Worm (Caenorhabditis elegans) whole organism, L4 larva: Measurements from ENCODE around the gene F09A5.2.

Source experiments
- T20F7.1 ChIP-seq: fragments of 200-800 bp; sonication (Bioruptor generic); optimal IDR thresholded peaks from 2 replicates; lab custom pipeline; 2018; ENCODE audit warnings: mild to moderate bottlenecking, missing genetic modification characterization, missing compliant biosample characterization
- ceh-32 ChIP-seq: sonication (generic microtip); optimal IDR thresholded peaks from 2 replicates; lab custom pipeline; 2016; ENCODE audit warnings: mild to moderate bottlenecking, missing genetic modification characterization, missing compliant biosample characterization; ENCODE audit not compliant: poor library complexity
- ces-1 ChIP-seq: fragments of 150-350 bp; sonication (generic microtip); optimal IDR thresholded peaks from 4 replicates; lab custom pipeline; 2014; ENCODE audit warnings: missing biosample characterization, missing genetic modification reagents, missing genetic modification characterization
- lim-7 ChIP-seq: fragments of 200-800 bp; sonication (Bioruptor generic); IDR thresholded peaks from 2 replicates; pipeline ENCODE4 v1.3.6; 2022; ENCODE audit warnings: missing genetic modification characterization, missing compliant biosample characterization
- lin-15B ChIP-seq: fragments of 150-350 bp; sonication (generic microtip); optimal IDR thresholded peaks from 3 replicates; lab custom pipeline; 2014; ENCODE audit warnings: missing biosample characterization, missing genetic modification characterization
- nhr-10 ChIP-seq: fragments of 150-350 bp; optimal IDR thresholded peaks from 2 replicates; lab custom pipeline; 2014; ENCODE audit warnings: missing biosample characterization, missing genetic modification characterization
- nhr-25 ChIP-seq: sonication (generic microtip); optimal IDR thresholded peaks from 2 replicates; lab custom pipeline; 2017; ENCODE audit warnings: missing genetic modification characterization, mild to moderate bottlenecking, missing compliant biosample characterization, antibody characterized with exemption, moderate library complexity, borderline replicate concordance; ENCODE audit not compliant: insufficient read depth
- nhr-77 ChIP-seq: fragments of 150-350 bp; optimal IDR thresholded peaks from 2 replicates; lab custom pipeline; 2014; ENCODE audit warnings: missing biosample characterization, missing genetic modification characterization
- snpc-4 ChIP-seq: fragments of 150-350 bp; optimal IDR thresholded peaks from 2 replicates; lab custom pipeline; 2014; ENCODE audit warnings: missing biosample characterization, missing genetic modification characterization
- unc-62 ChIP-seq, 3 experiments: fragments of 150-350 bp in 1 of 3; sonication (generic microtip); optimal IDR thresholded peaks in 2 of 3; peaks in 1 of 3; 1 replicate in 1 of 3; 2 replicates in 2 of 3; lab custom pipeline; 2014 to 2017; ENCODE audit warnings: missing biosample characterization in 3 of 3, missing genetic modification characterization in 3 of 3, missing genetic modification reagents in 3 of 3, missing genotype in 1 of 3
- zag-1 ChIP-seq: fragments of 150-350 bp; optimal IDR thresholded peaks from 2 replicates; lab custom pipeline; 2014; ENCODE audit warnings: missing biosample characterization, missing genetic modification characterization
- ztf-11 ChIP-seq: fragments of 150-350 bp; optimal IDR thresholded peaks from 2 replicates; lab custom pipeline; 2014; ENCODE audit warnings: missing biosample characterization, missing genetic modification characterization

- TF ChIP-seq ceh-32 (tag; lab: Kevin White, UChicago): no peak
- TF ChIP-seq lim-7: no peak
- no peak for TF ChIP-seq ces-1 (GFP tag; lab: Kevin White, UChicago)
- no peak for TF ChIP-seq unc-62 (GFP tag; optimal IDR thresholded peaks at IDR 0.05 in 1 of 2; lab: Kevin White, UChicago)
- no peak for TF ChIP-seq unc-62 (tag; optimal IDR thresholded peaks at IDR 0.05; lab: Kevin White, UChicago)
- no peak for TF ChIP-seq T20F7.1 (GFP tag; lab: Kevin White, UChicago)
- TF ChIP-seq lin-15B (tag; lab: Kevin White, UChicago): no peak
- no peak for TF ChIP-seq nhr-77 (tag; lab: Kevin White, UChicago)
- no peak for TF ChIP-seq nhr-25 (tag; lab: Kevin White, UChicago)
- no peak for TF ChIP-seq ztf-11 (tag; lab: Kevin White, UChicago)
- TF ChIP-seq zag-1 (tag; lab: Kevin White, UChicago): no peak
- no peak for TF ChIP-seq snpc-4 (tag; lab: Kevin White, UChicago)
- no peak for TF ChIP-seq nhr-10
These were observed 39.5 kb downstream of the F09A5.2 start for ce11 chrX:13174437-13174836.
